Fruit fly (Drosophila melanogaster) whole organism, embryonic: ENCODE data around the gene CG15390.
A peak's percentile ranks its signal among the peaks of the same experiment; 100 is the strongest.

Experiments used
- BEAF-32 ChIP-seq: fragments of 200-800 bp; sonication (Bioruptor generic); optimal IDR thresholded peaks from 3 replicates; lab custom pipeline; 2017; ENCODE audit warnings: missing biosample characterization, missing genetic modification characterization, mild to moderate bottlenecking, moderate library complexity, missing genetic modification reagents
- CG10274 ChIP-seq: fragments of 200-800 bp; sonication (Bioruptor generic); optimal IDR thresholded peaks from 3 replicates; lab custom pipeline; 2017; ENCODE audit warnings: missing biosample characterization, mild to moderate bottlenecking, missing genetic modification characterization
- CG10431 ChIP-seq: fragments of 200-800 bp; sonication (Bioruptor generic); optimal IDR thresholded peaks from 3 replicates; lab custom pipeline; 2018; ENCODE audit warnings: missing biosample characterization, mild to moderate bottlenecking, missing genetic modification characterization
- CG11085 ChIP-seq: fragments of 200-800 bp; sonication (Bioruptor generic); IDR thresholded peaks from 2 replicates; pipeline ENCODE4 v1.3.6; 2022; ENCODE audit warnings: missing biosample characterization, missing genetic modification characterization
- CG11247 ChIP-seq: fragments of 200-800 bp; sonication (Bioruptor generic); IDR thresholded peaks from 2 replicates; pipeline ENCODE4 v1.3.6; 2022; ENCODE audit warnings: missing biosample characterization, missing genetic modification characterization
- CG11398 ChIP-seq: fragments of 200-800 bp; sonication (Bioruptor generic); optimal IDR thresholded peaks from 2 replicates; lab custom pipeline; 2016; ENCODE audit warnings: missing biosample characterization, missing genetic modification characterization
- CG11560 ChIP-seq: fragments of 200-800 bp; sonication (Bioruptor generic); IDR thresholded peaks from 3 replicates; pipeline ENCODE4 v1.3.6; 2022; ENCODE audit warnings: missing biosample characterization, missing genetic modification characterization
- CG11695 ChIP-seq: fragments of 200-800 bp; sonication (Bioruptor generic); IDR thresholded peaks from 3 replicates; pipeline ENCODE4 v1.3.6; 2022; ENCODE audit warnings: missing biosample characterization, missing genetic modification characterization
- CG12104 ChIP-seq: fragments of 200-800 bp; sonication (Bioruptor generic); optimal IDR thresholded peaks from 3 replicates; lab custom pipeline; 2016; ENCODE audit warnings: missing biosample characterization, missing genetic modification characterization
- CG12219 ChIP-seq: fragments of 200-800 bp; sonication (Bioruptor generic); optimal IDR thresholded peaks from 3 replicates; lab custom pipeline; 2018; ENCODE audit warnings: missing biosample characterization, mild to moderate bottlenecking, missing genetic modification characterization
- CG12942 ChIP-seq: fragments of 200-800 bp; sonication (Bioruptor generic); optimal IDR thresholded peaks from 3 replicates; lab custom pipeline; 2016; ENCODE audit warnings: missing biosample characterization, missing genetic modification characterization
- CG13624 ChIP-seq: fragments of 200-800 bp; sonication (Bioruptor generic); optimal IDR thresholded peaks from 2 replicates; lab custom pipeline; 2016; ENCODE audit warnings: missing biosample characterization, missing genetic modification characterization
- CG14667 ChIP-seq: fragments of 200-800 bp; sonication (Bioruptor generic); IDR thresholded peaks from 2 replicates; pipeline ENCODE4 v1.3.6; 2022; ENCODE audit warnings: missing biosample characterization, missing genetic modification characterization
- CG15073 ChIP-seq: fragments of 200-800 bp; sonication (Bioruptor generic); optimal IDR thresholded peaks from 2 replicates; lab custom pipeline; 2016; ENCODE audit warnings: missing biosample characterization, missing genetic modification characterization
- CG15479 ChIP-seq: fragments of 200-800 bp; sonication (Bioruptor generic); optimal IDR thresholded peaks from 3 replicates; lab custom pipeline; 2019; ENCODE audit warnings: missing biosample characterization, mild to moderate bottlenecking, missing genetic modification characterization, moderate library complexity
- CG1603 ChIP-seq: fragments of 200-800 bp; sonication (Bioruptor generic); optimal IDR thresholded peaks from 2 replicates; lab custom pipeline; 2019; ENCODE audit warnings: missing biosample characterization, mild to moderate bottlenecking, missing genetic modification characterization, moderate library complexity
- CG1647 ChIP-seq: fragments of 200-800 bp; sonication (Bioruptor generic); optimal IDR thresholded peaks from 3 replicates; lab custom pipeline; 2016; ENCODE audit warnings: missing biosample characterization, missing genetic modification characterization
- CG16779 ChIP-seq: fragments of 200-800 bp; sonication (Bioruptor generic); IDR thresholded peaks from 2 replicates; pipeline ENCODE4 v1.3.6; 2022; ENCODE audit warnings: missing biosample characterization, missing genetic modification characterization
- CG3847 ChIP-seq: fragments of 200-800 bp; sonication (Bioruptor generic); IDR thresholded peaks from 2 replicates; pipeline ENCODE4 v1.3.6; 2022; ENCODE audit warnings: missing biosample characterization, missing genetic modification characterization
- CG3995 ChIP-seq: fragments of 200-800 bp; sonication (Bioruptor generic); optimal IDR thresholded peaks from 3 replicates; lab custom pipeline; 2016; ENCODE audit warnings: missing biosample characterization, missing genetic modification characterization
- CG6175 ChIP-seq: fragments of 200-800 bp; sonication (Bioruptor generic); IDR thresholded peaks from 3 replicates; pipeline ENCODE4 v1.3.6; 2022; ENCODE audit warnings: missing biosample characterization, missing genetic modification characterization
- CG6683 ChIP-seq: fragments of 200-800 bp; sonication (Bioruptor generic); optimal IDR thresholded peaks from 2 replicates; lab custom pipeline; 2017; ENCODE audit warnings: missing biosample characterization, mild to moderate bottlenecking, missing genetic modification characterization, missing genetic modification reagents
- CG6813 ChIP-seq: fragments of 200-800 bp; sonication (Bioruptor generic); optimal IDR thresholded peaks from 2 replicates; lab custom pipeline; 2017; ENCODE audit warnings: missing biosample characterization, missing genetic modification characterization, mild to moderate bottlenecking, moderate library complexity, missing genetic modification reagents
- CG8281 ChIP-seq: fragments of 200-800 bp; sonication (Bioruptor generic); optimal IDR thresholded peaks from 2 replicates; lab custom pipeline; 2018; ENCODE audit warnings: missing biosample characterization, mild to moderate bottlenecking, missing genetic modification characterization, moderate library complexity
- Chrac-16 ChIP-seq: fragments of 200-800 bp; sonication (Bioruptor generic); optimal IDR thresholded peaks from 3 replicates; lab custom pipeline; 2016; ENCODE audit warnings: missing biosample characterization, missing genetic modification characterization
- CkIIα-i1 ChIP-seq: fragments of 200-800 bp; sonication (Bioruptor generic); IDR thresholded peaks from 2 replicates; pipeline ENCODE4 v1.3.6; 2022; ENCODE audit warnings: missing biosample characterization, missing genetic modification characterization
- Dref ChIP-seq: fragments of 200-800 bp; sonication (Bioruptor generic); IDR thresholded peaks from 2 replicates; pipeline ENCODE4 v1.3.6; 2022; ENCODE audit warnings: missing biosample characterization, missing genetic modification characterization
- E2f1 ChIP-seq: fragments of 200-800 bp; sonication (Bioruptor generic); IDR thresholded peaks from 2 replicates; pipeline ENCODE4 v1.3.6; 2022; ENCODE audit warnings: missing biosample characterization, missing genetic modification characterization
- GATAe ChIP-seq: fragments of 200-800 bp; sonication (Bioruptor generic); conservative IDR thresholded peaks from 2 replicates; pipeline ENCODE4 v1.3.6; 2022; ENCODE audit warnings: missing biosample characterization, missing genetic modification characterization
- Hand ChIP-seq: fragments of 200-800 bp; sonication (Bioruptor generic); optimal IDR thresholded peaks from 2 replicates; lab custom pipeline; 2017; ENCODE audit warnings: mild to moderate bottlenecking, missing biosample characterization, missing genetic modification reagents, missing genetic modification characterization
- Jarid2 ChIP-seq: fragments of 200-800 bp; sonication (Bioruptor generic); optimal IDR thresholded peaks from 3 replicates; lab custom pipeline; 2017; ENCODE audit warnings: mild to moderate bottlenecking, missing biosample characterization, missing genetic modification reagents, missing genetic modification characterization
- Mad ChIP-seq: fragments of 200-800 bp; sonication (Bioruptor generic); optimal IDR thresholded peaks from 2 replicates; lab custom pipeline; 2016; ENCODE audit warnings: missing biosample characterization, missing genetic modification characterization
- Optix ChIP-seq: fragments of 200-800 bp; sonication (Bioruptor generic); IDR thresholded peaks from 3 replicates; pipeline ENCODE4 v1.3.6; 2022; ENCODE audit warnings: missing biosample characterization, missing genetic modification characterization
- TFAM ChIP-seq: fragments of 200-800 bp; sonication (Bioruptor generic); optimal IDR thresholded peaks from 2 replicates; lab custom pipeline; 2017; ENCODE audit warnings: missing biosample characterization, missing genetic modification characterization, inconsistent platforms
- ase ChIP-seq: fragments of 200-800 bp; sonication (Bioruptor generic); IDR thresholded peaks from 3 replicates; pipeline ENCODE4 v1.3.6; 2022; ENCODE audit warnings: missing biosample characterization, missing genetic modification characterization
- cad ChIP-seq: fragments of >200 bp; optimal IDR thresholded peaks from 2 replicates; lab custom pipeline; 2017; ENCODE audit warnings: missing biosample characterization, missing genetic modification characterization
- dimm ChIP-seq: fragments of 200-800 bp; sonication (Bioruptor generic); IDR thresholded peaks from 2 replicates; pipeline ENCODE4 v1.3.6; 2022; ENCODE audit warnings: missing biosample characterization, missing genetic modification characterization
- dmrt99B ChIP-seq: fragments of 200-800 bp; sonication (Bioruptor generic); optimal IDR thresholded peaks from 2 replicates; lab custom pipeline; 2018; ENCODE audit warnings: missing biosample characterization, mild to moderate bottlenecking, missing genetic modification characterization, moderate library complexity
- ems ChIP-seq: fragments of 200-800 bp; sonication (Bioruptor generic); optimal IDR thresholded peaks from 3 replicates; lab custom pipeline; 2016; ENCODE audit warnings: missing biosample characterization, missing genetic modification characterization
- fu2 ChIP-seq: fragments of 200-800 bp; sonication (Bioruptor generic); optimal IDR thresholded peaks from 2 replicates; lab custom pipeline; 2016; ENCODE audit warnings: missing biosample characterization, missing genetic modification characterization
- gcm ChIP-seq: fragments of 200-800 bp; sonication (Bioruptor generic); optimal IDR thresholded peaks from 2 replicates; lab custom pipeline; 2019; ENCODE audit warnings: missing biosample characterization, mild to moderate bottlenecking, missing genetic modification characterization, moderate library complexity
- run ChIP-seq: fragments of 200-800 bp; sonication (Bioruptor generic); optimal IDR thresholded peaks from 3 replicates; lab custom pipeline; 2018; ENCODE audit warnings: missing biosample characterization, mild to moderate bottlenecking, missing genetic modification characterization
- slbo ChIP-seq: fragments of 200-800 bp; sonication (Bioruptor generic); IDR thresholded peaks from 2 replicates; pipeline ENCODE4 v1.3.6; 2022; ENCODE audit warnings: missing biosample characterization, missing genetic modification characterization
- slou ChIP-seq: fragments of 200-800 bp; sonication (Bioruptor generic); optimal IDR thresholded peaks from 3 replicates; lab custom pipeline; 2016; ENCODE audit warnings: missing biosample characterization, missing genetic modification characterization
- trh ChIP-seq: fragments of 200-800 bp; sonication (Bioruptor generic); optimal IDR thresholded peaks from 2 replicates; lab custom pipeline; 2016; ENCODE audit warnings: missing biosample characterization, missing genetic modification characterization
- usp ChIP-seq: fragments of >200 bp; optimal IDR thresholded peaks from 2 replicates; lab custom pipeline; 2017; ENCODE audit warnings: missing biosample characterization, missing genetic modification characterization
- vnd ChIP-seq: fragments of 200-800 bp; sonication (Bioruptor generic); IDR thresholded peaks from 3 replicates; pipeline ENCODE4 v1.3.6; 2022; ENCODE audit warnings: missing biosample characterization, missing genetic modification characterization; ENCODE audit not compliant: partially characterized antibody
- zfh1 ChIP-seq: fragments of 200-800 bp; sonication (Bioruptor generic); IDR thresholded peaks from 3 replicates; pipeline ENCODE4 v1.3.6; 2022; ENCODE audit warnings: missing biosample characterization, missing genetic modification characterization

CG15390 gene

dm6 chr2L:2375655-2376417, 1.3 kb downstream of the CG15390 start, which contains the start of gene Atxn7 (continued):
- TF ChIP-seq gcm, result peak; percentile 62
- no peak for TF ChIP-seq CG6683 (GFP tag; lab: Kevin White, UChicago)
- peak; percentile 54 for TF ChIP-seq CG11247 (GFP tag; lab: Robert Waterston, UW)
- peak; percentile 25 for TF ChIP-seq trh
- peak; percentile 74 for TF ChIP-seq CG13624
- peak; percentile 22; the same call in 1 of the 3 replicates for TF ChIP-seq CG11560 (tag; lab: Robert Waterston, UW)
- peak; percentile 32 for TF ChIP-seq CG1647
- TF ChIP-seq dmrt99B (tag; lab: Kevin White, UChicago), result peak; percentile 56
- peak; percentile 34 for TF ChIP-seq CG10274 (GFP tag; lab: Kevin White, UChicago)
- peak; percentile 36; the same call in 1 of the 2 replicates for TF ChIP-seq CG3847 (GFP tag; lab: Robert Waterston, UW)
- TF ChIP-seq E2f1 (GFP tag; lab: Robert Waterston, UW), result peak; percentile 36; the same call in 1 of the 2 replicates
- TF ChIP-seq CG11085 (GFP tag; lab: Robert Waterston, UW), result no peak
- TF ChIP-seq dimm (GFP tag; lab: Robert Waterston, UW), result no peak
- no peak for TF ChIP-seq CG15479 (GFP tag; lab: Kevin White, UChicago)
- no peak for TF ChIP-seq fu2 (GFP tag; lab: Kevin White, UChicago)

- TF ChIP-seq CG1603 (peak; percentile 2), CG11695 (peak; percentile 15; the same call in 1 of the 3 replicates), CG6813 (GFP tag; lab: Kevin White, UChicago) (peak; percentile 23), CG16779 (GFP tag; lab: Robert Waterston, UW) (0 out of 2 replicates have a peak, but pooled peaks have one; percentile 11), CkIIα-i1 (GFP tag; lab: Robert Waterston, UW) (no peak), TFAM (GFP tag; lab: Kevin White, UChicago) (no peak), zfh1 (GFP tag; lab: Robert Waterston, UW) (0 out of 3 replicates have a peak, but pooled peaks have one; percentile 33)
Observed at dm6 chr2L:2376418-2376702, 1.8 kb downstream of the CG15390 start.

- peak; percentile 26 for TF ChIP-seq CG3995 (GFP tag; lab: Kevin White, UChicago)
- peak; percentile 71 for TF ChIP-seq Mad (GFP tag; lab: Kevin White, UChicago)
- TF ChIP-seq CG8281 (tag; lab: Kevin White, UChicago), result peak; percentile 75
- TF ChIP-seq Chrac-16, result peak; percentile 93
- peak; percentile 96 for TF ChIP-seq ase (GFP tag; lab: Robert Waterston, UW)
- peak; percentile 93 for TF ChIP-seq CG12942 (GFP tag; lab: Kevin White, UChicago)
- peak; percentile 95 for TF ChIP-seq CG14667
- peak; percentile 82 for TF ChIP-seq GATAe (GFP tag; lab: Robert Waterston, UW)
- TF ChIP-seq ems (GFP tag; lab: Kevin White, UChicago), result peak; percentile 80
- TF ChIP-seq CG6175 (GFP tag; lab: Robert Waterston, UW), result peak; percentile 90
- TF ChIP-seq cad (GFP tag; lab: Kevin White, UChicago), result no peak
- TF ChIP-seq slou (GFP tag; lab: Kevin White, UChicago), result peak; percentile 76
- TF ChIP-seq CG11398, result no peak
- TF ChIP-seq CG15073, result peak; percentile 60
- peak; percentile 88 for TF ChIP-seq CG12219 (GFP tag; lab: Kevin White, UChicago)
- TF ChIP-seq slbo (GFP tag; lab: Robert Waterston, UW), result peak; percentile 98
- TF ChIP-seq Dref (GFP tag; lab: Robert Waterston, UW), result peak; percentile 39
- TF ChIP-seq BEAF-32 (GFP tag; lab: Kevin White, UChicago), result peak; percentile 44
- TF ChIP-seq CG12104, result peak; percentile 84
- peak; percentile 47 for TF ChIP-seq Jarid2
- peak; percentile 74 for TF ChIP-seq run (tag; lab: Kevin White, UChicago)
- no peak for TF ChIP-seq vnd (GFP tag; lab: Robert Waterston, UW)
- peak; percentile 67 for TF ChIP-seq CG10431 (GFP tag; lab: Kevin White, UChicago)
- TF ChIP-seq CG15479 (GFP tag; lab: Kevin White, UChicago), result peak; percentile 27
- TF ChIP-seq Hand (GFP tag; lab: Kevin White, UChicago), result peak; percentile 64
- TF ChIP-seq usp (GFP tag; lab: Kevin White, UChicago), result no peak
- TF ChIP-seq Optix (GFP tag; lab: Robert Waterston, UW), result peak; percentile 93
- peak; percentile 93 for TF ChIP-seq dimm (GFP tag; lab: Robert Waterston, UW)
Observed at dm6 chr2L:2380805-2381204, 6.3 kb downstream of the CG15390 start, which contains the start of gene Eogt. Eogt (plus strand) TSS chr2L:2381097.
